Worm (Caenorhabditis elegans) whole organism, L4 larva: ENCODE measurements around the gene fog-2.

Experiments
- aly-2 ChIP-seq: sonication (generic microtip); optimal IDR thresholded peaks from 2 replicates; lab custom pipeline; 2018; ENCODE audit warnings: missing biosample characterization, missing genetic modification characterization
- ceh-28 ChIP-seq: fragments of 150-350 bp; optimal IDR thresholded peaks from 2 replicates; lab custom pipeline; 2014; ENCODE audit warnings: missing biosample characterization, missing genetic modification reagents, missing genetic modification characterization
- ceh-82 ChIP-seq: sonication (generic microtip); optimal IDR thresholded peaks from 2 replicates; lab custom pipeline; 2017; ENCODE audit warnings: missing biosample characterization, missing genetic modification characterization
- lin-13 ChIP-seq: fragments of 150-350 bp; optimal IDR thresholded peaks from 2 replicates; lab custom pipeline; 2014; ENCODE audit warnings: missing biosample characterization, missing genetic modification reagents, missing genetic modification characterization
- nhr-76 ChIP-seq: fragments of 150-350 bp; optimal IDR thresholded peaks from 2 replicates; lab custom pipeline; 2014; ENCODE audit warnings: missing biosample characterization, missing genetic modification characterization
- skn-1 ChIP-seq: fragments of 150-350 bp; optimal IDR thresholded peaks from 2 replicates; lab custom pipeline; 2014; ENCODE audit warnings: missing biosample characterization, missing genetic modification characterization
- unc-39 ChIP-seq: sonication (generic microtip); optimal IDR thresholded peaks from 2 replicates; lab custom pipeline; 2017; ENCODE audit warnings: missing biosample characterization, missing genetic modification characterization

- TF ChIP-seq ceh-28 (tag; lab: Kevin White, UChicago) (no peak), lin-13 (GFP tag; lab: Kevin White, UChicago) (no peak), ceh-82 (tag; lab: Kevin White, UChicago) (no peak), aly-2 (no peak), nhr-76 (tag; lab: Kevin White, UChicago) (no peak), unc-39 (tag; lab: Kevin White, UChicago) (no peak), skn-1 (tag; lab: Kevin White, UChicago) (no peak)
Observed at ce11 chrV:20241243-20241862, 42.3 kb downstream of the fog-2 start.
